Fruit fly (Drosophila melanogaster) whole organism, pupa: ENCODE results near the gene CG4210.

ENCODE experiments used
- Pif1A ChIP-seq: fragments of 200-800 bp; sonication (Bioruptor generic); optimal IDR thresholded peaks from 3 replicates; lab custom pipeline; 2016; ENCODE audit warnings: missing biosample characterization, missing genetic modification characterization
- fd96Ca ChIP-seq: fragments of 200-800 bp; sonication (Bioruptor generic); IDR thresholded peaks from 3 replicates; pipeline ENCODE4 v1.3.6; 2022; ENCODE audit warnings: missing biosample characterization, missing genetic modification characterization

- no peak for TF ChIP-seq Pif1A
- no peak for TF ChIP-seq fd96Ca (GFP tag; lab: Robert Waterston, UW)
Observed at dm6 chr3R:15249037-15249436, 35.3 kb downstream of the CG4210 start, which contains the start of gene Amt.
